Worm (Caenorhabditis elegans): ENCODE results near the gene jmjd-1.1.

Gene jmjd-1.1

DNA sequence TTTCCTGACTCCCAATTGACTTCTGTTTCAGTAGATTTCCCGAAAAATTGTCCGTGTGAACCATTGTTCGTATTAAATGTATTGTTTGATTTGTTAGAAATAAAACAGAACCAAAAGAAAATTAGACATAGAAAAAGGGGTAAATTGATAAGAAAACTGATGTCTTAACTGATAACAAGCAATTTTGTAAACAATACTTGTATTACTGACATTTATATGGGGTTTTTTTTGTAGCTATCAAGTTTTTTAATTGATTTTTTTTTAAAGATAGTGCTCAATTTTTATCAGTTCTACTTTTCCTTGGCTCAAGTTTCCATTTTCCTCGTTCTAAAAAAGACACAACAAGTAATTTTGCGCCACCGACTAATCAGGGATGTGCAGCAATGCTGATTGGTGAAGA lies 9.2 kb upstream of the jmjd-1.1 start:
- peak; percentile 78 for TF ChIP-seq elt-2 (tag; optimal IDR thresholded peaks at IDR 0.05)
- TF ChIP-seq skn-1 (tag; optimal IDR thresholded peaks at IDR 0.05): no peak
- no peak for TF ChIP-seq nhr-47 (tag; optimal IDR thresholded peaks at IDR 0.05)
- TF ChIP-seq fkh-8 (tag; optimal IDR thresholded peaks at IDR 0.05): no peak
- TF ChIP-seq nhr-12 (tag; optimal IDR thresholded peaks at IDR 0.05): no peak
- no peak for TF ChIP-seq fkh-10 (GFP tag; optimal IDR thresholded peaks at IDR 0.05)

DNA sequence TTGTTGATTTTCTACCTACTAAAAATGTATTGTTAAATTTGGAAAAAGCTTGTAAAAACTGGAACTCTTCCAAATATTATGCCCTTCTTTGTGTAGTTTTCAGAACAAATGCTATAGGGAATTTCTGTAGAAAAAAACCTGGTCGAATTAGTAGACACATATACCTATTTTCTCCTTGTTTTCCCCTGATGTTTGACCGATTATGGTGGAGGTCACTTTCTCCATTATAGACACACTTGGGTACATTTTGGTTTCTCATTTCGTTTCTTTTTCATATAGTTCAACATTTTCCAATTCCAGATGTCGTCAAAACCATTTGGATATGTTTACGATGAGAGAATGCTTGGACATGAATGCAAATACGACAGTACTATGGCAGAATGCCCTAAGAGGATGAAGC lies 7.6 kb upstream of the jmjd-1.1 start, which contains the start of gene hda-5:
hda-5 (plus strand) TSS at position 301 of the 400 bp plus-strand sequence.
- TF ChIP-seq lin-15B (tag; optimal IDR thresholded peaks at IDR 0.05): no peak
- no peak for TF ChIP-seq nhr-84 (tag; optimal IDR thresholded peaks at IDR 0.05)
- no peak for TF ChIP-seq lsy-2 (tag; optimal IDR thresholded peaks at IDR 0.05)
- TF ChIP-seq mep-1 (tag; optimal IDR thresholded peaks at IDR 0.05): no peak

DNA sequence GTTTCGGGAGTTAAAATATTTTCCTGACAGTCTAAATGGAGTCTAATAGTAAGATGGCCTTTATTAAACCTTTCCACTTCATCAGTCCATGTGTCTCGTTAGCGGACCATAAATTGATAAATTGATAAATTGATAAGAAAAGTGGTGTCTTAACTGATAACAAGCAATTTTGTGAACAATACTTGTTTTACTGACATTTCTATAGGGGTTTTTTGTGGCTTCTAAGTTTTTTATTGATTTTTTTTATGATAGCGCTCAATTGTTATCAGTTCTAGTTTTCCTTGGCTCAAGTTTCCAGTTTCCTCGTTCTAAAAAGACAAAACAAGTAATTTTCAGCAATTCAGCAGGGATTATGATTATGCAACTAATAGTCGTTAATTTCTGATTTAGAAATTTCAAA lies 3.9 kb upstream of the jmjd-1.1 start, which contains the start of gene F43G6.17:
F43G6.17 (plus strand) TSS at position 301 of the 400 bp plus-strand sequence.
- TF ChIP-seq elt-3 (tag; optimal IDR thresholded peaks at IDR 0.05): no peak
- TF ChIP-seq nhr-71 (tag; optimal IDR thresholded peaks at IDR 0.05): no peak

DNA sequence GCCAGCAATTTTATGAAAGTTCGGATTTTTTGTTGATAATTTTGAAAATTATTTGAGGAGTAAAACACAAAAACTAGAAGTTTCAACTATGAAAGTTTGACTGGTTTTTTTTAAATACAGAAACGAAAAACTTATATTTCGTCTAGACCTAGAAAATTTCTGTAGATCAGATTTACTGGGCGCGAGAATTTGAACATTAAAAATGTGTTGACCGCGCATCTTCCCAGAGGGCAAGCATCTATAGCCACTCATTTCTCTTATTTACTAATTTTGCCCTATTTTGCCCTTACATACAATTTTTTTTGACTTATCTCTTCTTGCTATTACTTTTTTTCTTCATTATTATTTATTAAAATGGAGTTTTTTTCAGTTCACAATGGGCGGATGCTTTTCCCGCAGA lies 2.6 kb downstream of the jmjd-1.1 start, which contains the start of gene F43G6.10:
F43G6.10 (plus strand) TSS at position 371 of the 400 bp plus-strand sequence.
- TF ChIP-seq F16B12.6 (tag; optimal IDR thresholded peaks at IDR 0.05) (no peak), nhr-28 (tag; optimal IDR thresholded peaks at IDR 0.05) (no peak), nhr-11 (tag; optimal IDR thresholded peaks at IDR 0.05) (no peak), C04F5.9 (tag; optimal IDR thresholded peaks at IDR 0.05) (no peak), ceh-82 (tag; optimal IDR thresholded peaks at IDR 0.05) (no peak), isw-1 (GFP tag; IDR thresholded peaks at IDR 0.05) (no peak), sptf-1 (tag; optimal IDR thresholded peaks at IDR 0.05) (no peak), skn-1 (tag; optimal IDR thresholded peaks at IDR 0.05) (no peak), ceh-8 (GFP tag; optimal IDR thresholded peaks at IDR 0.05) (no peak), lin-14 (GFP tag; optimal IDR thresholded peaks at IDR 0.05) (no peak), C34B4.2 (tag; optimal IDR thresholded peaks at IDR 0.05) (no peak), lin-13 (GFP tag; optimal IDR thresholded peaks at IDR 0.05) (no peak), sox-4 (tag; optimal IDR thresholded peaks at IDR 0.05) (no peak), nhr-84 (tag; optimal IDR thresholded peaks at IDR 0.05) (no peak), jun-1 (tag; optimal IDR thresholded peaks at IDR 0.05) (no peak), xbp-1 (tag; optimal IDR thresholded peaks at IDR 0.05) (no peak), nhr-90 (tag; optimal IDR thresholded peaks at IDR 0.05; ENCODE audit: poor library complexity) (no peak)

DNA sequence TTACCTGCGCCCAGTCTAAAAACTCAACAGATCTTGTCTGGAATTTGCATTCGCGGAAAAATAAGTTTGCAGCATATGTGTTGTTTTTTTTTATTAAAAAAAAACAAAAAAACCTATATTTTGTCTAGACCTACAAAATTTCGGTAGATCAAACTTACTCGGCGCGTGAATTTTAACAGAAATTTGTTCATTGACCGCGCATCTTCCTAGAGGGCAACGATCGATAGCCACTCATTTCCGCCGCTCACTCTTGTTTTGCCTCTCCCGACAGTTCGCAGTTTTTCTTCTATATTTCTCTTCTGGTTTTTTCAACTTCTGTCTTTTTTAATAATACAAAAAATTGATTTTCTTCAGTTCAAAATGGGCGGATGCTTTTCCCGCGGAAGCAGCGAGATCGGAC lies 4.1 kb downstream of the jmjd-1.1 start, which contains the start of gene F43G6.7:
F43G6.7 (plus strand) TSS at position 355 of the 400 bp plus-strand sequence.
- no peak for TF ChIP-seq nhr-28 (tag; optimal IDR thresholded peaks at IDR 0.05)
- TF ChIP-seq nhr-84 (tag; optimal IDR thresholded peaks at IDR 0.05): no peak
- TF ChIP-seq nhr-12 (tag; optimal IDR thresholded peaks at IDR 0.05): no peak
- TF ChIP-seq swsn-7 (tag; optimal IDR thresholded peaks at IDR 0.05): no peak
- no peak for TF ChIP-seq nhr-19 (GFP tag; conservative IDR thresholded peaks at IDR 0.05)
- TF ChIP-seq fkh-8 (tag; optimal IDR thresholded peaks at IDR 0.05): no peak
- no peak for TF ChIP-seq tbx-2 (tag; optimal IDR thresholded peaks at IDR 0.05)
- TF ChIP-seq mab-9 (GFP tag; IDR thresholded peaks at IDR 0.05): no peak
- no peak for TF ChIP-seq pax-3 (tag; optimal IDR thresholded peaks at IDR 0.05)
- no peak for TF ChIP-seq lin-13 (GFP tag; optimal IDR thresholded peaks at IDR 0.05)
- TF ChIP-seq C16A3.4 (tag; optimal IDR thresholded peaks at IDR 0.05): no peak
- no peak for TF ChIP-seq rnt-1 (tag; optimal IDR thresholded peaks at IDR 0.05)
- no peak for TF ChIP-seq elt-3 (tag; optimal IDR thresholded peaks at IDR 0.05)
- no peak for TF ChIP-seq pag-3 (tag; optimal IDR thresholded peaks at IDR 0.05; ENCODE audit: borderline replicate concordance, insufficient read depth)
